Worm (Caenorhabditis elegans): ENCODE results near the gene F17C11.22.

DNA sequence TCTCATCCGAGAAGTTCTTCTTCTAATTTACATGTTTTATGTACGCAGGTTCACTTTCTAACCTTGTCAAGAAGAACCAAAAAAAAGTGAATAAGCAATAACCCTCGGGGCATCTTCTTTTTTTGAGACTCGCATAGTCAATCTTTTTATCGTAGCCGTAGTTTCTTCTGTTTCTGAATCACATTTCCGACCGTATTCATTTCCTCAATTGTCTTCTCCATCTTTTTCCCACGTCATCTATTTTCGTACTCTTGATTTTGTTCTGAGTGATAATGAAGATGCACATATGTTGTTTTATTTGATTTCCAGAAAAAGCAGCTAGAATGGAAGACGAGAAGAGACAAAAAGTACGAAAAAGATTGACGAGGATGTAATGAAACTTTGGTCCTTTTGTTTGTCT is 25.1 kb downstream of the F17C11.22 start:
- TF ChIP-seq unc-39 (tag; optimal IDR thresholded peaks at IDR 0.05) (no peak), snpc-4 (tag; optimal IDR thresholded peaks at IDR 0.05) (no peak), lin-13 (tag; optimal IDR thresholded peaks at IDR 0.05) (no peak), zip-8 (tag; optimal IDR thresholded peaks at IDR 0.05) (no peak), nhr-237 (tag; optimal IDR thresholded peaks at IDR 0.05) (no peak), pha-4 (tag; optimal IDR thresholded peaks at IDR 0.05) (no peak), elt-3 (tag; optimal IDR thresholded peaks at IDR 0.05) (no peak), lsy-2 (tag; optimal IDR thresholded peaks at IDR 0.05) (no peak), mls-2 (tag; optimal IDR thresholded peaks at IDR 0.05) (no peak), ztf-11 (tag; optimal IDR thresholded peaks at IDR 0.05) (no peak), ceh-39 (tag; optimal IDR thresholded peaks at IDR 0.05) (no peak), drap-1 (GFP tag; optimal IDR thresholded peaks at IDR 0.05) (no peak), blmp-1 (tag; optimal IDR thresholded peaks at IDR 0.05) (no peak)

Measured in whole organism, mixed stage, embryonic.